Fruit fly (Drosophila melanogaster): ENCODE data around the gene COX6AL2.

COX6AL2 gene

DNA sequence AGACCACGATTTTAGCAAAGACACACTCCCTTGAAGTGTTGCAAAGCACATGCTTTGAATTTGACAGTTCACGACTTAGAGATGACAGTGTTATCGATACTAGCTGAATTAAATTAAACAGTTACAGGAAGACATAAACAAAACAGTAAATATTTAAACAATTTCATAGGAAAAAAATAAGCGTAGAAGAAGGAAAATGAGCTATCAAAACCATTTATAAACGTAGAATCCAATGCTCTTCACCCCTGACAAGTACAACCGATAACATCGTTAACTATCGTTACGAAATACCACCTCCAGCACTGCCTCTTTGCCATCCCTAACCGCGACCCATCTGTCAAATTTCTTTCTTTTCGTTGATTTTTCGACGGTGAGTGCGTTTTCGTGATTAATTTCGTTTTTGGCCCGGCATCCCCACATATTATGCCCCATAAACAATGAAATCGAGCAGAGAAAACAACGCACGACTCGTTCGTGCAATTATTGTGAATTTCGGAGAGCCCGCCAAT lies 15.1 kb downstream of the COX6AL2 start, which contains the start of gene RpL26 (continued):
- peak; percentile 70 to 84 for TF ChIP-seq Pdp1 (GFP tag; optimal IDR thresholded peaks at IDR 0.05)
- TF ChIP-seq odd (GFP tag; optimal IDR thresholded peaks at IDR 0.05) = peak; percentile 60
- TF ChIP-seq Dek (tag; optimal IDR thresholded peaks at IDR 0.05) = peak; percentile 72
- TF ChIP-seq CG6813 (GFP tag; optimal IDR thresholded peaks at IDR 0.05) = no peak
- TF ChIP-seq chinmo (GFP tag; IDR thresholded peaks at IDR 0.05; ENCODE audit: partially characterized antibody) = peak; percentile 89
- peak; percentile 61 for TF ChIP-seq BtbVII (GFP tag; optimal IDR thresholded peaks at IDR 0.05)
- peak; percentile 67 for TF ChIP-seq caup (GFP tag; optimal IDR thresholded peaks at IDR 0.05; ENCODE audit: severe bottlenecking)
- TF ChIP-seq CG1233 (GFP tag; optimal IDR thresholded peaks at IDR 0.05) = peak; percentile 48
- peak; percentile 58 for TF ChIP-seq Dref (GFP tag; IDR thresholded peaks at IDR 0.05)
- TF ChIP-seq dan (GFP tag; IDR thresholded peaks at IDR 0.05) = no peak
- peak; percentile 85 for TF ChIP-seq CG7963 (GFP tag; IDR thresholded peaks at IDR 0.05; ENCODE audit: partially characterized antibody)
- peak; percentile 97 for TF ChIP-seq hb (GFP tag; IDR thresholded peaks at IDR 0.05; ENCODE audit: partially characterized antibody)
- TF ChIP-seq Xrp1 (GFP tag; IDR thresholded peaks at IDR 0.05) = peak; percentile 59
- peak; percentile 17 for TF ChIP-seq tup (GFP tag; optimal IDR thresholded peaks at IDR 0.05)
- peak; percentile 47 for TF ChIP-seq sima (GFP tag; optimal IDR thresholded peaks at IDR 0.05)
- TF ChIP-seq eve (GFP tag; optimal IDR thresholded peaks at IDR 0.05) = no peak
- TF ChIP-seq sens (GFP tag) = peak; percentile 97
- peak; percentile 46 for TF ChIP-seq D19B (GFP tag; optimal IDR thresholded peaks at IDR 0.05)
- no peak for TF ChIP-seq onecut (GFP tag; IDR thresholded peaks at IDR 0.05)
- TF ChIP-seq CG8359 (GFP tag; optimal IDR thresholded peaks at IDR 0.05; ENCODE audit: borderline replicate concordance) = peak; percentile 24
- TF ChIP-seq Hr3 (GFP tag; optimal IDR thresholded peaks at IDR 0.05) = peak; percentile 74
- TF ChIP-seq zfh1 (GFP tag; IDR thresholded peaks at IDR 0.05) = no peak; the same call in 2 of the 3 replicates
- TF ChIP-seq amos (GFP tag; IDR thresholded peaks at IDR 0.05; ENCODE audit: partially characterized antibody) = peak; percentile 93
- peak; percentile 84 for TF ChIP-seq CG2116 (GFP tag; optimal IDR thresholded peaks at IDR 0.05)
- no peak for TF ChIP-seq cad (GFP tag; optimal IDR thresholded peaks at IDR 0.05)
- TF ChIP-seq cato (GFP tag; optimal IDR thresholded peaks at IDR 0.05; ENCODE audit: borderline replicate concordance) = peak; percentile 61
- peak; percentile 80 for TF ChIP-seq gem (tag; optimal IDR thresholded peaks at IDR 0.05)
- TF ChIP-seq gce (GFP tag; IDR thresholded peaks at IDR 0.05) = no peak; the same call in 2 of the 3 replicates
- no peak; the same call in 1 of the 2 replicates for TF ChIP-seq Oaz (GFP tag; IDR thresholded peaks at IDR 0.05)
- TF ChIP-seq B-H2 (GFP tag; optimal IDR thresholded peaks at IDR 0.05) = peak; percentile 83
- peak; percentile 62; the same call in 1 of the 2 replicates for TF ChIP-seq CG10366 (GFP tag; IDR thresholded peaks at IDR 0.05)
- peak; percentile 50 for TF ChIP-seq CG32772 (GFP tag; IDR thresholded peaks at IDR 0.05)
- TF ChIP-seq fd96Cb (tag; optimal IDR thresholded peaks at IDR 0.05) = peak; percentile 42
- TF ChIP-seq maf-S (GFP tag; optimal IDR thresholded peaks at IDR 0.05) = peak; percentile 86
- TF ChIP-seq bowl (GFP tag; IDR thresholded peaks at IDR 0.05) = no peak
- peak; percentile 38 for TF ChIP-seq CG15073 (GFP tag; optimal IDR thresholded peaks at IDR 0.05)
- no peak for TF ChIP-seq usp (GFP tag; optimal IDR thresholded peaks at IDR 0.05)
- no peak for TF ChIP-seq kni (GFP tag; optimal IDR thresholded peaks at IDR 0.05)
- no peak for TF ChIP-seq ara (GFP tag; IDR thresholded peaks at IDR 0.05)
- TF ChIP-seq ems (GFP tag; optimal IDR thresholded peaks at IDR 0.05) = peak; percentile 64
- TF ChIP-seq Dp (GFP tag; optimal IDR thresholded peaks at IDR 0.05) = peak; percentile 34
- TF ChIP-seq CG12236 (GFP tag; optimal IDR thresholded peaks at IDR 0.05) = peak; percentile 6
- TF ChIP-seq Rx (GFP tag; IDR thresholded peaks at IDR 0.05) = peak; percentile 54; the same call in 1 of the 2 replicates
- peak; percentile 46 for TF ChIP-seq slou (GFP tag; optimal IDR thresholded peaks at IDR 0.05)
- no peak for TF ChIP-seq sc (optimal IDR thresholded peaks at IDR 0.05)
- peak; percentile 44 for TF ChIP-seq sc (GFP tag; optimal IDR thresholded peaks at IDR 0.05)
- peak; percentile 83 for TF ChIP-seq CG12391 (tag; optimal IDR thresholded peaks at IDR 0.05)
- peak; percentile 63 for TF ChIP-seq CG10654 (GFP tag; optimal IDR thresholded peaks at IDR 0.05)
- TF ChIP-seq CG17568 (GFP tag; optimal IDR thresholded peaks at IDR 0.05) = no peak
- peak; percentile 68 for TF ChIP-seq nerfin-1 (tag; optimal IDR thresholded peaks at IDR 0.05)

Measured in whole organism, embryonic.